Worm (Caenorhabditis elegans): ENCODE results near the gene ZK1240.2.

DNA sequence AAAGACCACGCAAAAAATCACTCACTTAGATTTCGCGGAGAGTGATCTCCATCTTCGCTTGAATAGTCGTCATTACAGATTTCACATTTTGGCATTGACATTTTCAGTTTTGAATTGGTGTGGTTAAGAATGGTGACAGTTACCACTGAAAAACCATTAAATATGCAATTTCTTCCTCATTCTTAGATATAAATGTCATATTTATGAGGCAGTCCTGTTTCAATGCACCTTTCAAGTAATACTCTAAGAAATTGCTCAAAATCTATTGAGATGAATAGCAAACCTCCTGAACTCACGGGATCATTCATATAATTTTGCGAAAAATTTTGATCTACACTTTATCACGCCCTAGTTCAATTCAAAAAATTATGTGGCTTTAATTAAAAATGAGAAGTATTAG, 31.1 kb upstream of the ZK1240.2 start, which contains the start of gene K09F6.7:
- no peak for TF ChIP-seq lin-13 (GFP tag; optimal IDR thresholded peaks at IDR 0.05)
- TF ChIP-seq fos-1 (tag; optimal IDR thresholded peaks at IDR 0.05), result no peak
- TF ChIP-seq fkh-10 (GFP tag; optimal IDR thresholded peaks at IDR 0.05), result no peak
- no peak for TF ChIP-seq nhr-25 (tag; optimal IDR thresholded peaks at IDR 0.05; ENCODE audit: borderline replicate concordance, insufficient read depth)
- no peak for TF ChIP-seq lsy-2 (tag; optimal IDR thresholded peaks at IDR 0.05)
- TF ChIP-seq ceh-20 (GFP tag; IDR thresholded peaks at IDR 0.05), result no peak
- no peak for TF ChIP-seq ama-1 (optimal IDR thresholded peaks at IDR 0.05)
- TF ChIP-seq zag-1 (tag; optimal IDR thresholded peaks at IDR 0.05), result no peak

Measured in whole organism, L4 larva.